Worm (Caenorhabditis elegans): ENCODE measurements around the gene clec-168.

The clec-168 gene

DNA sequence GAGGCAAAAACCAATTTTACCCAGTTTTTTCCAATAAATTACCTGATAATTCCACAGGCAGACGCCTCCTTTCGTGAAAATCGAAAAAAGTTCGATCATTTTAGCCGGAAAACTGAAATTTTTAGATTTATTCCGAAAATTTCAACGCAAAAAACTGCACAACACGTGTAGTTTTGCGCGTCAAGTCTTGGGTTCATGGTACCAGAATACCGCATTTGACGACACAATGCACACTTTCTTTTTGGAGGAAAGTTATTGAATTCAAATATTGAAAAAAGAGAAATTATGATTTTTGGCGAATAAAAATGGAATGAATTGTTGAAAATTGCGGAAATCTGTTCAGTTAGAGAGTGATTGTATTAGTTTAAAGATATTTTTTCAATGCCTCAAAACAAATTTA lies 17.1 kb upstream of the clec-168 start, which contains the start of gene F38A1.8 (continued):
- no peak for TF ChIP-seq mab-5 (tag; optimal IDR thresholded peaks at IDR 0.05)

DNA sequence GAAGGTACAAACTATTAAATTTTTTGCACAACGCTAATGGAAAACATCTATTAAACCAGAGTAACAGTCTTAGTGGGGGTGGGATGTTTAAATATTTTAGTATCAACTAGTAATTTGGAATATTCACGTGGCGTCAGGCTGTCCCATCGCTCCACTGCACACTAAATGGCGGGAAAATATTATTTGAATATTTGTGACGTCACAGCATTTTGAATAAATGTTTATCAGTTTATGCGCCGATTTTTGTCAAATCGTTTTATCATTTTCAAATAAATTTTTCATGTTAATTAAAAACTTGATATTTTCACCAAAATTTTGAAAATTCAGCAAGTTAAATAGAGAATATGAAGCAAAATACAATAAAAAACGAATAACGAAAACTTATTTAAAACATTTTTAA lies 13.5 kb upstream of the clec-168 start, which contains the start of gene F38A1.15:
TSS of gene F38A1.15 (minus strand) at position 101 of the 400 bp plus-strand sequence.
- TF ChIP-seq gmeb-1 (tag; optimal IDR thresholded peaks at IDR 0.05), result no peak
- TF ChIP-seq sma-3 (GFP tag; optimal IDR thresholded peaks at IDR 0.05), result no peak
- TF ChIP-seq nhr-10 (tag; optimal IDR thresholded peaks at IDR 0.05), result no peak
- no peak for TF ChIP-seq nhr-25 (tag; optimal IDR thresholded peaks at IDR 0.05)
- no peak for TF ChIP-seq sma-9 (GFP tag; optimal IDR thresholded peaks at IDR 0.05)
- TF ChIP-seq sma-9 (tag; optimal IDR thresholded peaks at IDR 0.05), result no peak
- no peak for TF ChIP-seq lsy-2 (tag; optimal IDR thresholded peaks at IDR 0.05)
- no peak for TF ChIP-seq unc-62 (GFP tag; optimal IDR thresholded peaks at IDR 0.05)
- TF ChIP-seq mdl-1 (tag; optimal IDR thresholded peaks at IDR 0.05), result no peak
- TF ChIP-seq peb-1 (tag; optimal IDR thresholded peaks at IDR 0.05), result no peak
- no peak for TF ChIP-seq nhr-11 (tag; optimal IDR thresholded peaks at IDR 0.05)
- no peak for TF ChIP-seq nhr-77 (tag; optimal IDR thresholded peaks at IDR 0.05)
- no peak for TF ChIP-seq aly-2 (tag; optimal IDR thresholded peaks at IDR 0.05)
- TF ChIP-seq ceh-82 (tag; optimal IDR thresholded peaks at IDR 0.05), result no peak
- no peak for TF ChIP-seq sem-4 (tag; optimal IDR thresholded peaks at IDR 0.05)
- TF ChIP-seq lin-39 (tag; optimal IDR thresholded peaks at IDR 0.05), result no peak
- no peak for TF ChIP-seq nhr-23 (tag; optimal IDR thresholded peaks at IDR 0.05)
- no peak for TF ChIP-seq unc-39 (tag; optimal IDR thresholded peaks at IDR 0.05)

DNA sequence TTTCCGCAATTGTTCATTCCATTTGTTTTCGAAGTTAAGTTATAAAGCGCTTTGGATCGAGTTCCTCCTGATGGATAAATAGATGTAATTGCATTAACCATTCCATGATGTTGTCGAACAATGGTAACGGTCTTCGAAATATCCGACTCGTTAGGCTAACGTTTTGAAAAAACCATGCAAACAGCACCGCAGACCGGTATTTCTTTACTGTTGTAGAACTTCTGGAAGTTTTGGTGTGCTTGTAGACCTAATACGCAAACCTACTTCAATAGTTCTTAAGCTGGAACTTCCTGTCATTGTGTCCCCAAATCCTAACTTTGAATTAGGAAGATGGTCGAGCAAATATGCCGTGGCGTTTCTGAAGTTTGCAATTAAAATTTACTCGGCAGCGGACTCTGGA lies 11.5 kb upstream of the clec-168 start, which contains the start of gene F38A1.9:
TSS of gene F38A1.9 (minus strand) at position 101 of the 400 bp plus-strand sequence.
- TF ChIP-seq mdl-1 (tag; optimal IDR thresholded peaks at IDR 0.05), result no peak
- TF ChIP-seq elt-1 (tag; optimal IDR thresholded peaks at IDR 0.05), result no peak
- TF ChIP-seq unc-62 (GFP tag; optimal IDR thresholded peaks at IDR 0.05), result no peak
- no peak for TF ChIP-seq nhr-129 (tag; optimal IDR thresholded peaks at IDR 0.05)
- no peak for TF ChIP-seq mbf-1 (tag; optimal IDR thresholded peaks at IDR 0.05)
- TF ChIP-seq Y55F3AM.14 (GFP tag; optimal IDR thresholded peaks at IDR 0.05), result no peak
- TF ChIP-seq nhr-77 (tag; optimal IDR thresholded peaks at IDR 0.05), result no peak
- TF ChIP-seq sem-4 (tag; optimal IDR thresholded peaks at IDR 0.05), result no peak
- no peak for TF ChIP-seq unc-55 (GFP tag; optimal IDR thresholded peaks at IDR 0.05)
- no peak for TF ChIP-seq gmeb-1 (tag; optimal IDR thresholded peaks at IDR 0.05)
- TF ChIP-seq ceh-16 (tag; optimal IDR thresholded peaks at IDR 0.05), result no peak
- TF ChIP-seq F13H6.1 (tag; optimal IDR thresholded peaks at IDR 0.05), result no peak
- TF ChIP-seq elt-3 (tag; optimal IDR thresholded peaks at IDR 0.05), result no peak
- no peak for TF ChIP-seq ceh-82 (tag; optimal IDR thresholded peaks at IDR 0.05)
- TF ChIP-seq nhr-21 (tag; optimal IDR thresholded peaks at IDR 0.05), result no peak

DNA sequence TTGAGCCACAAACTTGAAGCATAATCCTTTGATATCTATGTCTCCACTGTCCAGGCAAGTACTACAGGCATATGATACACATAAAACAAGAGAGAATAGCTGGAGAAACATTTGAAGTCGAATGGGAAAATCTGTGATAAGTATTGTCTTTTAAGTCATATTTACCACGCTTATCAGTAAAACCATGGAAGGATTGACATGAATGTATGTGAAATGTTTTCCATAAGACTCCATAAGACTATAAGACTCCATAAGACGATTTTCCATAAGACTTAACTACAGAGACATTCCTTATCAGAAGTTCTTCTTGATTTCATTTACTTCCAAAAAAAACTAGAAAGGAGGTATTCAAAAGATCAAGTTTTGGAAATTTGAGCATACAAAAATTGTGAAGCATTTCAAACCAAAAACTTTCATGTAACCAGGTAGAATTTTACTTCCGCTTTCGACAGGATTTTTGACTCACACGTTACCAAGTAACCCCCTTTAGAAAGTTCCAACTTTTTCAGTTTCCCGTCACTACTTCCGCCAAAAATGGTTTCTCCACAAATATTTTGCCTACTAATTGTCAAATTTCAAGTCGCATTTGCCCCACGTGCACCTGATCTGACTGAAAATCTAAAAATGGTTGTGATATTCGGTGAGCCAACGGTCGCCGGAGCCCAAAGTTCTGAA lies 9.9 kb upstream of the clec-168 start, which contains the start of the genes clec-165 and F38A1.11:
TSS of gene clec-165 (minus strand) at position 125 of the 675 bp plus-strand sequence.
TSS of gene F38A1.11 (plus strand) at position 625 of the 675 bp plus-strand sequence.
- TF ChIP-seq unc-39 (tag; optimal IDR thresholded peaks at IDR 0.05), result no peak
- TF ChIP-seq fos-1 (tag; optimal IDR thresholded peaks at IDR 0.05), result peak; percentile 15

DNA sequence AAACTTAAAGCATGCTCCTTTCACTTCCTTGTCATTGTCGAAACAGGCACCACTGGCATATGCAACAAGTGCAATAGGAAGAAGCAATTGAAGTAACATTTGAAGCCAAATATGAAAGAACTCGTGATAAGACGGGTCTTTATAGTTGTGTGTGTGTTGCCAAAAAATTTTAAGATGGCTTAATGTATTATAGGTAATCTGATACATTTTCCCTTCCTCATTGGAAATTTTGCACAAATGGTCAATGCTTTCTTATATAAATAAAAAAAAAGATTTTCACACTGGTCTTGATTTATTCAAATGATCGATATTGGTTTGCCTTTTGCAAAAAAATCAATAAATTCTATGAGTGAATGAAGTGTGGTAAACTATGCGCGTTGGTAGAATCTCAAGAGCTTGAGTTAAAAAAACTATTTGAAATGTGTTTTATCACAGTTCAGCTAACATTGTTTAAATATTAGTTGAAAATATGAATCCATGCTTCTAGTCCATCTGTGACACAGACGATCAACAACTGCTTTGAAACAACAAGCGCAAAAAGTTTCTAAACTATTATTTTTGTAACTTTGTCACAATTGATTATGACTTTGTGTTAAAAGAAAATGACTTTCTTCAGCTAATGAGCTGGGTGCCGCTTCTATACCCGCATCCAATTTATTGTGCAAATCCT lies 5.4 kb upstream of the clec-168 start, which contains the start of the genes clec-166 and F38A1.6:
TSS of gene clec-166 (minus strand) at position 101 of the 670 bp plus-strand sequence.
TSS of gene F38A1.6 (plus strand) at position 620 of the 670 bp plus-strand sequence.
- no peak for TF ChIP-seq nhr-11 (tag; optimal IDR thresholded peaks at IDR 0.05)
- TF ChIP-seq mab-5 (tag; optimal IDR thresholded peaks at IDR 0.05), result no peak
- no peak for TF ChIP-seq nhr-77 (tag; optimal IDR thresholded peaks at IDR 0.05)
- TF ChIP-seq ama-1 (optimal IDR thresholded peaks at IDR 0.05), result no peak
- TF ChIP-seq crh-2 (tag; optimal IDR thresholded peaks at IDR 0.05), result no peak
- TF ChIP-seq zag-1 (tag; optimal IDR thresholded peaks at IDR 0.05), result no peak
- TF ChIP-seq peb-1 (tag; optimal IDR thresholded peaks at IDR 0.05), result no peak
- TF ChIP-seq dmd-4 (tag; optimal IDR thresholded peaks at IDR 0.05), result no peak
- TF ChIP-seq gmeb-1 (tag; optimal IDR thresholded peaks at IDR 0.05), result no peak
- TF ChIP-seq ceh-82 (tag; optimal IDR thresholded peaks at IDR 0.05), result no peak
- no peak for TF ChIP-seq nhr-6 (tag; optimal IDR thresholded peaks at IDR 0.05)
- TF ChIP-seq ceh-16 (tag; optimal IDR thresholded peaks at IDR 0.05), result no peak
- TF ChIP-seq aly-2 (tag; optimal IDR thresholded peaks at IDR 0.05), result no peak
- TF ChIP-seq F13H6.1 (tag; optimal IDR thresholded peaks at IDR 0.05), result no peak
- TF ChIP-seq sma-3 (GFP tag; optimal IDR thresholded peaks at IDR 0.05), result no peak
- TF ChIP-seq egl-27 (tag; optimal IDR thresholded peaks at IDR 0.05), result no peak
